Fruit fly (Drosophila melanogaster) whole organism, embryonic: ENCODE data around the gene CheB38b.

Source experiments
- Atf3 ChIP-seq: fragments of 200-800 bp; sonication (Bioruptor generic); optimal IDR thresholded peaks from 3 replicates; lab custom pipeline; 2016; ENCODE audit warnings: missing biosample characterization, missing genetic modification characterization
- B-H1 ChIP-seq: fragments of 200-800 bp; sonication (Bioruptor generic); IDR thresholded peaks from 3 replicates; pipeline ENCODE4 v1.3.6; 2022; ENCODE audit warnings: missing biosample characterization, missing genetic modification characterization
- B-H2 ChIP-seq: fragments of 200-800 bp; sonication (Bioruptor generic); optimal IDR thresholded peaks from 2 replicates; lab custom pipeline; 2018; ENCODE audit warnings: missing biosample characterization, mild to moderate bottlenecking, missing genetic modification characterization
- CG10274 ChIP-seq: fragments of 200-800 bp; sonication (Bioruptor generic); optimal IDR thresholded peaks from 3 replicates; lab custom pipeline; 2017; ENCODE audit warnings: missing biosample characterization, mild to moderate bottlenecking, missing genetic modification characterization
- CG10654 ChIP-seq: fragments of 200-800 bp; sonication (Bioruptor generic); optimal IDR thresholded peaks from 2 replicates; lab custom pipeline; 2016; ENCODE audit warnings: missing biosample characterization, missing genetic modification characterization
- CG11093 ChIP-seq: fragments of 200-800 bp; sonication (Bioruptor generic); IDR thresholded peaks from 3 replicates; pipeline ENCODE4 v1.3.6; 2022; ENCODE audit warnings: missing biosample characterization, missing genetic modification characterization
- CG12104 ChIP-seq: fragments of 200-800 bp; sonication (Bioruptor generic); optimal IDR thresholded peaks from 3 replicates; lab custom pipeline; 2016; ENCODE audit warnings: missing biosample characterization, missing genetic modification characterization
- CG12744 ChIP-seq: fragments of 200-800 bp; sonication (Bioruptor generic); optimal IDR thresholded peaks from 2 replicates; lab custom pipeline; 2016; ENCODE audit warnings: missing biosample characterization, missing genetic modification characterization
- CG12769 ChIP-seq: fragments of 200-800 bp; sonication (Bioruptor generic); optimal IDR thresholded peaks from 2 replicates; lab custom pipeline; 2019; ENCODE audit warnings: missing biosample characterization, mild to moderate bottlenecking, missing genetic modification characterization, moderate library complexity
- CG13296 ChIP-seq: fragments of 200-800 bp; sonication (Bioruptor generic); optimal IDR thresholded peaks from 3 replicates; lab custom pipeline; 2018; ENCODE audit warnings: missing biosample characterization, mild to moderate bottlenecking, missing genetic modification characterization
- CG14667 ChIP-seq: fragments of 200-800 bp; sonication (Bioruptor generic); IDR thresholded peaks from 2 replicates; pipeline ENCODE4 v1.3.6; 2022; ENCODE audit warnings: missing biosample characterization, missing genetic modification characterization
- CG15011 ChIP-seq: fragments of 200-800 bp; sonication (Bioruptor generic); optimal IDR thresholded peaks from 3 replicates; lab custom pipeline; 2018; ENCODE audit warnings: missing biosample characterization, mild to moderate bottlenecking, missing genetic modification characterization
- CG17385 ChIP-seq: fragments of 200-800 bp; sonication (Bioruptor generic); optimal IDR thresholded peaks from 3 replicates; lab custom pipeline; 2018; ENCODE audit warnings: missing biosample characterization, mild to moderate bottlenecking, missing genetic modification characterization
- CG17829 ChIP-seq: fragments of 200-800 bp; optimal IDR thresholded peaks from 2 replicates; lab custom pipeline; 2019; ENCODE audit warnings: missing biosample characterization, mild to moderate bottlenecking, missing genetic modification characterization, moderate library complexity
- CG1792 ChIP-seq: fragments of 200-800 bp; sonication (Bioruptor generic); optimal IDR thresholded peaks from 2 replicates; lab custom pipeline; 2016; ENCODE audit warnings: missing biosample characterization, missing genetic modification characterization
- CG18476 ChIP-seq: fragments of 200-800 bp; sonication (Bioruptor generic); optimal IDR thresholded peaks from 2 replicates; lab custom pipeline; 2016; ENCODE audit warnings: missing biosample characterization, mild to moderate bottlenecking, missing genetic modification characterization
- CG18599 ChIP-seq: fragments of 200-800 bp; sonication (Bioruptor generic); optimal IDR thresholded peaks from 3 replicates; lab custom pipeline; 2017; ENCODE audit warnings: missing biosample characterization, missing genetic modification characterization, mild to moderate bottlenecking, moderate library complexity, missing genetic modification reagents
- CG2199 ChIP-seq: fragments of 200-800 bp; sonication (Bioruptor generic); IDR thresholded peaks from 3 replicates; pipeline ENCODE4 v1.3.6; 2022; ENCODE audit warnings: missing biosample characterization, missing genetic modification characterization
- CG30403 ChIP-seq: fragments of 200-800 bp; sonication (Bioruptor generic); optimal IDR thresholded peaks from 3 replicates; lab custom pipeline; 2016; ENCODE audit warnings: missing biosample characterization, missing genetic modification characterization
- CG3407 ChIP-seq: fragments of 200-800 bp; sonication (Bioruptor generic); optimal IDR thresholded peaks from 2 replicates; lab custom pipeline; 2018; ENCODE audit warnings: missing biosample characterization, mild to moderate bottlenecking, missing genetic modification characterization
- CG3995 ChIP-seq: fragments of 200-800 bp; sonication (Bioruptor generic); optimal IDR thresholded peaks from 3 replicates; lab custom pipeline; 2016; ENCODE audit warnings: missing biosample characterization, missing genetic modification characterization
- CG42726 ChIP-seq: fragments of 200-800 bp; sonication (Bioruptor generic); IDR thresholded peaks from 2 replicates; pipeline ENCODE4 v1.3.6; 2022; ENCODE audit warnings: missing biosample characterization, missing genetic modification characterization; ENCODE audit not compliant: partially characterized antibody
- CG6272 ChIP-seq: fragments of 200-800 bp; sonication (Bioruptor generic); IDR thresholded peaks from 2 replicates; pipeline ENCODE4 v1.3.6; 2022; ENCODE audit warnings: missing biosample characterization, missing genetic modification characterization
- CG6791 ChIP-seq: fragments of 200-800 bp; sonication (Bioruptor generic); IDR thresholded peaks from 3 replicates; pipeline ENCODE4 v1.3.6; 2022; ENCODE audit warnings: missing biosample characterization, missing genetic modification characterization; ENCODE audit not compliant: partially characterized antibody
- CG7963 ChIP-seq: fragments of 200-800 bp; sonication (Bioruptor generic); IDR thresholded peaks from 3 replicates; pipeline ENCODE4 v1.3.6; 2022; ENCODE audit warnings: missing biosample characterization, missing genetic modification characterization; ENCODE audit not compliant: partially characterized antibody
- Dip2 ChIP-seq: fragments of 200-800 bp; sonication (Bioruptor generic); IDR thresholded peaks from 2 replicates; pipeline ENCODE4 v1.3.6; 2022; ENCODE audit warnings: missing biosample characterization, missing genetic modification characterization
- Dp ChIP-seq: fragments of 200-800 bp; sonication (Bioruptor generic); optimal IDR thresholded peaks from 2 replicates; lab custom pipeline; 2018; ENCODE audit warnings: missing biosample characterization, mild to moderate bottlenecking, missing genetic modification characterization, moderate library complexity
- E2f1 ChIP-seq: fragments of 200-800 bp; sonication (Bioruptor generic); IDR thresholded peaks from 2 replicates; pipeline ENCODE4 v1.3.6; 2022; ENCODE audit warnings: missing biosample characterization, missing genetic modification characterization
- Hmx ChIP-seq: fragments of 200-800 bp; sonication (Bioruptor generic); optimal IDR thresholded peaks from 2 replicates; lab custom pipeline; 2016; ENCODE audit warnings: missing biosample characterization, missing genetic modification characterization
- Meics ChIP-seq: fragments of 200-800 bp; sonication (Bioruptor generic); optimal IDR thresholded peaks from 2 replicates; lab custom pipeline; 2017; ENCODE audit warnings: missing biosample characterization, mild to moderate bottlenecking, missing genetic modification characterization
- Scr ChIP-seq: fragments of 200-800 bp; sonication (Bioruptor generic); IDR thresholded peaks from 2 replicates; pipeline ENCODE4 v1.3.6; 2022; ENCODE audit warnings: missing biosample characterization, missing genetic modification characterization; ENCODE audit not compliant: partially characterized antibody
- Sry-β ChIP-seq: fragments of 200-800 bp; sonication (Bioruptor generic); optimal IDR thresholded peaks from 2 replicates; lab custom pipeline; 2018; ENCODE audit warnings: missing biosample characterization, mild to moderate bottlenecking, missing genetic modification characterization, moderate library complexity
- Vsx1 ChIP-seq: fragments of 200-800 bp; sonication (Bioruptor generic); optimal IDR thresholded peaks from 2 replicates; lab custom pipeline; 2017; ENCODE audit warnings: missing biosample characterization, mild to moderate bottlenecking, missing genetic modification characterization, missing genetic modification reagents
- dmrt11E ChIP-seq: fragments of 200-800 bp; sonication (Bioruptor generic); optimal IDR thresholded peaks from 3 replicates; lab custom pipeline; 2018; ENCODE audit warnings: missing biosample characterization, mild to moderate bottlenecking, missing genetic modification characterization, moderate library complexity
- dpn ChIP-seq, 2 experiments: fragments of 200-800 bp; sonication (Bioruptor generic); optimal IDR thresholded peaks; 3 replicates each; lab custom pipeline; 2016; ENCODE audit warnings: missing biosample characterization in 2 of 2, missing genetic modification characterization in 2 of 2
- gcm ChIP-seq: fragments of 200-800 bp; sonication (Bioruptor generic); optimal IDR thresholded peaks from 2 replicates; lab custom pipeline; 2019; ENCODE audit warnings: missing biosample characterization, mild to moderate bottlenecking, missing genetic modification characterization, moderate library complexity
- gsb ChIP-seq: fragments of 200-800 bp; sonication (Bioruptor generic); IDR thresholded peaks from 2 replicates; pipeline ENCODE4 v1.3.6; 2022; ENCODE audit warnings: missing biosample characterization, missing genetic modification characterization
- gt ChIP-seq: fragments of 200-800 bp; sonication (Bioruptor generic); IDR thresholded peaks from 2 replicates; pipeline ENCODE4 v1.3.6; 2022; ENCODE audit warnings: missing biosample characterization, missing genetic modification characterization
- her ChIP-seq: fragments of 200-800 bp; sonication (Bioruptor generic); optimal IDR thresholded peaks from 2 replicates; lab custom pipeline; 2016; ENCODE audit warnings: missing biosample characterization, missing genetic modification characterization
- ind ChIP-seq: fragments of 200-800 bp; sonication (Bioruptor generic); optimal IDR thresholded peaks from 3 replicates; lab custom pipeline; 2016; ENCODE audit warnings: missing biosample characterization, missing genetic modification characterization
- inv ChIP-seq: fragments of 200-800 bp; sonication (Bioruptor generic); IDR thresholded peaks from 2 replicates; pipeline ENCODE4 v1.3.6; 2022; ENCODE audit warnings: missing biosample characterization, missing genetic modification characterization; ENCODE audit not compliant: partially characterized antibody
- kah ChIP-seq: fragments of 200-800 bp; sonication (Bioruptor generic); optimal IDR thresholded peaks from 2 replicates; lab custom pipeline; 2018; ENCODE audit warnings: missing biosample characterization, mild to moderate bottlenecking, missing genetic modification characterization
- nom ChIP-seq: fragments of 200-800 bp; sonication (Bioruptor generic); optimal IDR thresholded peaks from 2 replicates; lab custom pipeline; 2017; ENCODE audit warnings: missing biosample characterization, missing genetic modification characterization, mild to moderate bottlenecking, moderate library complexity, missing genetic modification reagents
- onecut ChIP-seq: fragments of 200-800 bp; sonication (Bioruptor generic); IDR thresholded peaks from 2 replicates; pipeline ENCODE4 v1.3.6; 2022; ENCODE audit warnings: missing biosample characterization, missing genetic modification characterization
- prd ChIP-seq, 3 experiments: fragments of >200 bp in 2 of 3; fragments of 200-800 bp in 1 of 3; sonication (Bioruptor generic) in 1 of 3; optimal IDR thresholded peaks in 2 of 3; IDR thresholded peaks in 1 of 3; 2 replicates in 2 of 3; 3 replicates in 1 of 3; pipeline versions ENCODE4 v1.3.6 to Lab custom; 2017 to 2022; ENCODE audit warnings: missing biosample characterization in 1 of 3, missing genetic modification characterization in 1 of 3
- sob ChIP-seq: fragments of 200-800 bp; sonication (Bioruptor generic); IDR thresholded peaks from 2 replicates; pipeline ENCODE4 v1.3.6; 2022; ENCODE audit warnings: missing biosample characterization, missing genetic modification characterization
- stwl ChIP-seq: fragments of 200-800 bp; sonication (Bioruptor generic); optimal IDR thresholded peaks from 3 replicates; lab custom pipeline; 2018; ENCODE audit warnings: missing biosample characterization, mild to moderate bottlenecking, missing genetic modification characterization, moderate library complexity
- tio ChIP-seq: fragments of 200-800 bp; sonication (Bioruptor generic); optimal IDR thresholded peaks from 2 replicates; lab custom pipeline; 2017; ENCODE audit warnings: missing biosample characterization, missing genetic modification characterization, inconsistent platforms

CheB38b gene

dm6 chr2L:20817170-20817569 lies at the start of gene CheB38b:
CheB38b (minus strand) TSS chr2L:20817270.
- TF ChIP-seq CG1792 (GFP tag; lab: Kevin White, UChicago) (no peak), CG12769 (tag; lab: Kevin White, UChicago) (no peak), CG2199 (GFP tag; lab: Robert Waterston, UW) (no peak), CG17829 (no peak), Hmx (no peak)
- TF ChIP-seq, all 482 proteins: peak for 0

- TF ChIP-seq CG7963 (GFP tag; lab: Robert Waterston, UW) (0 out of 3 replicates have a peak, but pooled peaks have one; percentile 46), gcm (GFP tag; lab: Kevin White, UChicago) (peak; percentile 75), prd (optimal IDR thresholded peaks at IDR 0.05; lab: Kevin White, UChicago) (no peak), prd (GFP tag; IDR thresholded peaks at IDR 0.05; lab: Robert Waterston, UW) (peak; percentile 94), dpn (GFP tag; optimal IDR thresholded peaks at IDR 0.05; lab: Kevin White, UChicago) (peak; percentile 85 to 86), CG11093 (GFP tag; lab: Robert Waterston, UW) (peak; percentile 93), CG13296 (GFP tag; lab: Kevin White, UChicago) (peak; percentile 94), Vsx1 (peak; percentile 63), CG10274 (peak; percentile 85), Atf3 (GFP tag; lab: Kevin White, UChicago) (peak; percentile 72), CG12104 (GFP tag; lab: Kevin White, UChicago) (peak; percentile 74), CG18476 (GFP tag; lab: Kevin White, UChicago) (peak; percentile 62), CG10654 (peak; percentile 88), CG3995 (GFP tag; lab: Kevin White, UChicago) (peak; percentile 71), tio (GFP tag; lab: Kevin White, UChicago) (peak; percentile 54), nom (GFP tag; lab: Kevin White, UChicago) (no peak), stwl (tag; lab: Kevin White, UChicago) (no peak), B-H1 (GFP tag; lab: Robert Waterston, UW) (peak; percentile 91), ind (peak; percentile 96), B-H2 (GFP tag; lab: Kevin White, UChicago) (peak; percentile 79), CG15011 (GFP tag; lab: Kevin White, UChicago) (peak; percentile 89), Sry-β (GFP tag; lab: Kevin White, UChicago) (peak; percentile 40), gsb (GFP tag; lab: Robert Waterston, UW) (peak; percentile 86; the same call in 1 of the 2 replicates), CG14667 (peak; percentile 89), CG18599 (GFP tag; lab: Kevin White, UChicago) (peak; percentile 96), Dp (GFP tag; lab: Kevin White, UChicago) (no peak), sob (GFP tag; lab: Robert Waterston, UW) (peak; percentile 78), Scr (peak; percentile 55), kah (peak; percentile 87), gt (GFP tag; lab: Robert Waterston, UW) (peak; percentile 76), onecut (peak; percentile 63), inv (GFP tag; lab: Robert Waterston, UW) (peak; percentile 50; the same call in 1 of the 2 replicates), dmrt11E (tag; lab: Kevin White, UChicago) (peak; percentile 30), Dip2 (GFP tag; lab: Robert Waterston, UW) (no peak), CG12744 (GFP tag; lab: Kevin White, UChicago) (peak; percentile 54), CG17385 (peak; percentile 73), CG6272 (peak; percentile 83), her (GFP tag; lab: Kevin White, UChicago) (peak; percentile 80), CG3407 (GFP tag; lab: Kevin White, UChicago) (peak; percentile 59), CG42726 (GFP tag; lab: Robert Waterston, UW) (no peak), E2f1 (GFP tag; lab: Robert Waterston, UW) (peak; percentile 91), CG6791 (GFP tag; lab: Robert Waterston, UW) (no peak; the same call in 2 of the 3 replicates), Meics (peak; percentile 95), CG30403 (GFP tag; lab: Kevin White, UChicago) (peak; percentile 84)
Observed at dm6 chr2L:20864764-20865265, 47.7 kb upstream of the CheB38b start, which contains the start of gene CG9338. CG9338 (plus strand) TSS chr2L:20865215.
